Worm (Caenorhabditis elegans): Measurements from ENCODE around the gene ZK899.2.

DNA sequence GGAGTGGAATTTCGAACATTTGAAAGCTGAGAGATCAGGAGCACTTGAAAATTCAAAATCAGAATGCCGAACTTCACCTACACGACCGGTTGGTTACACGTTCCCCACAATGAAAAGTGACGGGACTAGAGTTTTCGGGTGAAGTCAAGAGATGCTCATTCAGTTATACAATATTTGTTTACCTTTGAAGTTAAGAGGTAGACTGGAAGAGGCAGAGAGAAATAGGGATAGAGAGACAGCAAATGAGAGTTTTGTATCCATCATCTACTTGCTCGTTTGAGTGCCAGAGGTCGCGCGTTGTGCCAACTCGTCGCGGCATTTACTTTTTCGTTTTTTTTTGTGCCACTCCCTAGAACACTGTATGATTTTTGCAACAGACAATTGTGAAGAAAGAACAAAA is 41.0 kb downstream of the ZK899.2 start:
- TF ChIP-seq unc-120 (tag; optimal IDR thresholded peaks at IDR 0.05; ENCODE audit: poor library complexity, severe bottlenecking) (no peak), ztf-11 (tag; optimal IDR thresholded peaks at IDR 0.05) (no peak), pha-4 (tag; optimal IDR thresholded peaks at IDR 0.05) (no peak), unc-39 (tag; optimal IDR thresholded peaks at IDR 0.05) (no peak), nhr-12 (tag; optimal IDR thresholded peaks at IDR 0.05) (no peak), unc-62 (GFP tag; optimal IDR thresholded peaks at IDR 0.05) (no peak), lin-13 (tag; optimal IDR thresholded peaks at IDR 0.05) (no peak), blmp-1 (tag; optimal IDR thresholded peaks at IDR 0.05) (no peak), snpc-4 (tag; optimal IDR thresholded peaks at IDR 0.05) (no peak), ces-1 (GFP tag; optimal IDR thresholded peaks at IDR 0.05) (no peak), cnd-1 (tag; optimal IDR thresholded peaks at IDR 0.05) (no peak)
